Fruit fly (Drosophila melanogaster): ENCODE results near the gene Ndc1.

Gene Ndc1

DNA sequence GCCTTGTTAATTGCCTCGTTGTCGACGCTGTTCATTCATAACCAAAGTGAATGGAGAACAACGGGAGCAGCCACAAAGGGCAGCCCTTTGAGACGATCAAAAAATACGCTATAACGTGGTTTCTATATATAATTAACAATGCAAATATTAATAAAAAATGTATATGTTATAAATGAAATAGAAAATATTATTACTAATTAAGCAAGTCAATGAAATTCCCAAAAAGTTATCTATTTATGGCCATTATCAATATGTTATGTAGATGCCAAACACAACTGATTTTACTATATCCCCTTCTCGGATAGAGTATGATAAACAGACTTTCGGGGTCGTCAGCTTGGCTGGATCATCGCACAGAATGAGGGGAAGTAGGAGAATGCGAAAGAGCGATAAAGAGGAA lies 45.2 kb downstream of the Ndc1 start (continued):
- no peak for TF ChIP-seq trem (tag; optimal IDR thresholded peaks at IDR 0.05)
- peak; percentile 34 for TF ChIP-seq gsb-n (tag; optimal IDR thresholded peaks at IDR 0.05)
- no peak for TF ChIP-seq Scr (GFP tag; IDR thresholded peaks at IDR 0.05; ENCODE audit: partially characterized antibody)
- no peak for TF ChIP-seq CG31388 (GFP tag; optimal IDR thresholded peaks at IDR 0.05)
- TF ChIP-seq CG31224 (GFP tag; IDR thresholded peaks at IDR 0.05): peak; percentile 33; the same call in 1 of the 2 replicates
- peak; percentile 78 for TF ChIP-seq CG13424 (tag; optimal IDR thresholded peaks at IDR 0.05)
- TF ChIP-seq Hr78 (GFP tag; optimal IDR thresholded peaks at IDR 0.05): peak in 1 of 2 experiments; percentile 35
- TF ChIP-seq Med (GFP tag): peak; percentile 65
- peak; percentile 47 for TF ChIP-seq NfI (GFP tag; optimal IDR thresholded peaks at IDR 0.05)
- peak; percentile 39 for TF ChIP-seq sqz (GFP tag; optimal IDR thresholded peaks at IDR 0.05)
- TF ChIP-seq wor (GFP tag; IDR thresholded peaks at IDR 0.05): peak; percentile 26; the same call in 1 of the 2 replicates
- peak; percentile 54 for TF ChIP-seq Oli (tag; optimal IDR thresholded peaks at IDR 0.05)
- no peak for TF ChIP-seq en (GFP tag; optimal IDR thresholded peaks at IDR 0.05)
- no peak for TF ChIP-seq HmgD (GFP tag; optimal IDR thresholded peaks at IDR 0.05)
- peak; percentile 79 for TF ChIP-seq CG10543 (GFP tag; optimal IDR thresholded peaks at IDR 0.05)
- peak; percentile 50; the same call in 1 of the 2 replicates for TF ChIP-seq vvl (GFP tag; IDR thresholded peaks at IDR 0.05)
- TF ChIP-seq Ada2b (GFP tag; IDR thresholded peaks at IDR 0.05): 0 out of 2 replicates have a peak, but pooled peaks have one; percentile 16
- peak; percentile 26 for TF ChIP-seq ind (GFP tag; optimal IDR thresholded peaks at IDR 0.05)
- no peak for TF ChIP-seq hb (GFP tag; IDR thresholded peaks at IDR 0.05; ENCODE audit: partially characterized antibody)
- no peak for TF ChIP-seq ato (GFP tag; IDR thresholded peaks at IDR 0.05; ENCODE audit: partially characterized antibody)
- peak; percentile 58 for TF ChIP-seq dmrt99B (tag; optimal IDR thresholded peaks at IDR 0.05)
- TF ChIP-seq CG9932 (GFP tag; IDR thresholded peaks at IDR 0.05): peak; percentile 60
- peak; percentile 67 for TF ChIP-seq PHDP (tag; optimal IDR thresholded peaks at IDR 0.05)
- no peak for TF ChIP-seq fd64A (GFP tag; optimal IDR thresholded peaks at IDR 0.05)
- no peak for TF ChIP-seq MBD-R2 (GFP tag; IDR thresholded peaks at IDR 0.05)
- TF ChIP-seq phol (tag; optimal IDR thresholded peaks at IDR 0.05): peak; percentile 55
- peak; percentile 38; the same call in 1 of the 2 replicates for TF ChIP-seq H2.0 (GFP tag; IDR thresholded peaks at IDR 0.05)
- TF ChIP-seq CG10979 (tag; optimal IDR thresholded peaks at IDR 0.05): peak; percentile 49
- peak; percentile 52 for TF ChIP-seq CG17829 (tag; optimal IDR thresholded peaks at IDR 0.05)
- peak; percentile 20; the same call in 1 of the 3 replicates for TF ChIP-seq CG14050 (GFP tag; IDR thresholded peaks at IDR 0.05)
- peak; percentile 55 for TF ChIP-seq Blimp-1 (GFP tag; optimal IDR thresholded peaks at IDR 0.05)
- TF ChIP-seq CG7357 (GFP tag; IDR thresholded peaks at IDR 0.05): peak; percentile 52; the same call in 2 of the 3 replicates
- no peak for TF ChIP-seq CG11696 (GFP tag; IDR thresholded peaks at IDR 0.05)
- peak; percentile 42; the same call in 1 of the 2 replicates for TF ChIP-seq CG32767 (GFP tag; IDR thresholded peaks at IDR 0.05)
- TF ChIP-seq CG7839 (tag; optimal IDR thresholded peaks at IDR 0.05): peak; percentile 67
- TF ChIP-seq CG12391 (tag; optimal IDR thresholded peaks at IDR 0.05): peak; percentile 50
- peak; percentile 30 for TF ChIP-seq CG1233 (GFP tag; optimal IDR thresholded peaks at IDR 0.05)
- peak; percentile 15 for TF ChIP-seq Xbp1 (GFP tag; optimal IDR thresholded peaks at IDR 0.05)
- peak; percentile 71 for TF ChIP-seq CG18599 (GFP tag; optimal IDR thresholded peaks at IDR 0.05)
- TF ChIP-seq C15 (GFP tag; IDR thresholded peaks at IDR 0.05): 0 out of 3 replicates have a peak, but pooled peaks have one; percentile 32
- TF ChIP-seq cwo (GFP tag; optimal IDR thresholded peaks at IDR 0.05): peak; percentile 53
- no peak for TF ChIP-seq stwl (tag; optimal IDR thresholded peaks at IDR 0.05)
- no peak for TF ChIP-seq sima (GFP tag; optimal IDR thresholded peaks at IDR 0.05)
- TF ChIP-seq sd (tag; optimal IDR thresholded peaks at IDR 0.05): peak; percentile 36
- no peak for TF ChIP-seq Atf-2 (GFP tag; optimal IDR thresholded peaks at IDR 0.05)
- TF ChIP-seq lab (GFP tag; optimal IDR thresholded peaks at IDR 0.05): peak; percentile 65
- TF ChIP-seq CTCF (GFP tag; optimal IDR thresholded peaks at IDR 0.05): no peak
- TF ChIP-seq Hmr (GFP tag; optimal IDR thresholded peaks at IDR 0.05): peak; percentile 62
- peak; percentile 18 for TF ChIP-seq caup (GFP tag; optimal IDR thresholded peaks at IDR 0.05; ENCODE audit: severe bottlenecking)
